Worm (Caenorhabditis elegans) whole organism, L4 larva: ENCODE data around the gene tba-4.
"Not testable (repeated sequence)": the region's sequence is repeated elsewhere in the genome, so short reads cannot be mapped to it uniquely, and the experiment has no call there.

ENCODE experiments used
- F37D6.2 ChIP-seq: sonication (generic microtip); optimal IDR thresholded peaks from 2 replicates; lab custom pipeline; 2016; ENCODE audit warnings: mild to moderate bottlenecking, missing genetic modification characterization, missing compliant biosample characterization
- F44E2.7 ChIP-seq: fragments of 200-800 bp; sonication (Bioruptor generic); IDR thresholded peaks from 2 replicates; pipeline ENCODE4 v2.1.2; 2022; ENCODE audit warnings: missing genetic modification characterization, missing compliant biosample characterization
- T26A8.4 ChIP-seq: fragments of 200-800 bp; sonication (Bioruptor generic); IDR thresholded peaks from 2 replicates; pipeline ENCODE4 v1.3.6; 2022; ENCODE audit warnings: missing genetic modification characterization, missing compliant biosample characterization
- Y105C5A.15 ChIP-seq: fragments of 200-800 bp; sonication (Bioruptor generic); IDR thresholded peaks from 2 replicates; pipeline ENCODE4 v1.3.6; 2022; ENCODE audit warnings: missing genetic modification characterization, missing compliant biosample characterization
- Y48G9A.11 ChIP-seq: fragments of 200-800 bp; sonication (Bioruptor generic); IDR thresholded peaks from 2 replicates; pipeline ENCODE4 v1.3.6; 2022; ENCODE audit warnings: missing genetic modification reagents, missing genetic modification characterization, missing compliant biosample characterization
- Y5F2A.4 ChIP-seq: fragments of 200-800 bp; sonication (Bioruptor generic); optimal IDR thresholded peaks from 2 replicates; lab custom pipeline; 2018; ENCODE audit warnings: mild to moderate bottlenecking, missing genetic modification characterization, missing compliant biosample characterization
- aha-1 ChIP-seq: fragments of 150-350 bp; peaks from one replicate; lab custom pipeline; 2014; ENCODE audit warnings: missing biosample characterization, missing genetic modification characterization
- arid-1 ChIP-seq: fragments of 200-800 bp; sonication (Bioruptor generic); conservative IDR thresholded peaks from 2 replicates; pipeline ENCODE4 v1.3.6; 2022; ENCODE audit warnings: missing genetic modification reagents, missing genetic modification characterization, missing compliant biosample characterization
- attf-4 ChIP-seq: sonication (generic microtip); optimal IDR thresholded peaks from 3 replicates; lab custom pipeline; 2017; ENCODE audit warnings: missing biosample characterization, missing genetic modification characterization
- ceh-20 ChIP-seq: fragments of 200-800 bp; sonication (Bioruptor generic); IDR thresholded peaks from 2 replicates; pipeline ENCODE4 v1.3.6; 2022; ENCODE audit warnings: missing genetic modification reagents, missing genetic modification characterization, missing compliant biosample characterization
- ctbp-1 ChIP-seq: fragments of 200-800 bp; sonication (Bioruptor generic); IDR thresholded peaks from 2 replicates; pipeline ENCODE4 v1.3.6; 2022; ENCODE audit warnings: missing genetic modification reagents, missing genetic modification characterization, missing compliant biosample characterization
- daf-19 ChIP-seq: fragments of 200-800 bp; sonication (Bioruptor generic); conservative IDR thresholded peaks from 2 replicates; pipeline ENCODE4 v1.3.6; 2022; ENCODE audit warnings: missing genetic modification characterization, missing compliant biosample characterization
- daf-8 ChIP-seq: fragments of 200-800 bp; sonication (Bioruptor generic); IDR thresholded peaks from 2 replicates; pipeline ENCODE4 v1.3.6; 2022; ENCODE audit warnings: missing genetic modification characterization, missing compliant biosample characterization
- dmd-6 ChIP-seq: fragments of 200-800 bp; sonication (Bioruptor generic); IDR thresholded peaks from 2 replicates; pipeline ENCODE4 v1.3.6; 2022; ENCODE audit warnings: missing genetic modification reagents, missing genetic modification characterization, missing compliant biosample characterization
- dpl-1 ChIP-seq: fragments of 150-350 bp; optimal IDR thresholded peaks from 2 replicates; lab custom pipeline; 2014; ENCODE audit warnings: missing biosample characterization, missing genetic modification reagents, missing genetic modification characterization
- dve-1 ChIP-seq: sonication (generic microtip); optimal IDR thresholded peaks from 2 replicates; lab custom pipeline; 2017; ENCODE audit warnings: antibody characterized with exemption, mild to moderate bottlenecking, missing genetic modification characterization, missing compliant biosample characterization; ENCODE audit not compliant: insufficient read depth
- egl-27 ChIP-seq: sonication (generic microtip); optimal IDR thresholded peaks from 3 replicates; lab custom pipeline; 2017; ENCODE audit warnings: missing biosample characterization, missing genetic modification reagents, missing genetic modification characterization
- egl-43 ChIP-seq: fragments of 200-800 bp; sonication (Bioruptor generic); IDR thresholded peaks from 2 replicates; pipeline ENCODE4 v1.3.6; 2022; ENCODE audit warnings: missing genetic modification reagents, missing genetic modification characterization, missing compliant biosample characterization
- fos-1 ChIP-seq: fragments of 150-350 bp; optimal IDR thresholded peaks from 2 replicates; lab custom pipeline; 2014; ENCODE audit warnings: missing biosample characterization, missing genetic modification characterization
- gei-8 ChIP-seq: fragments of 200-800 bp; sonication (Bioruptor generic); optimal IDR thresholded peaks from 2 replicates; lab custom pipeline; 2018; ENCODE audit warnings: mild to moderate bottlenecking, missing genetic modification characterization, missing compliant biosample characterization
- hif-1 ChIP-seq, 2 experiments: sonication (generic microtip); optimal IDR thresholded peaks; 2 replicates each; lab custom pipeline; 2016 to 2017; ENCODE audit warnings: missing compliant biosample characterization in 2 of 2, missing genetic modification characterization in 2 of 2, missing genetic modification reagents in 2 of 2, missing genotype in 2 of 2, mild to moderate bottlenecking in 1 of 2
- hlh-11 ChIP-seq: fragments of 200-800 bp; sonication (Bioruptor generic); optimal IDR thresholded peaks from 2 replicates; lab custom pipeline; 2018; ENCODE audit warnings: mild to moderate bottlenecking, missing genetic modification characterization, missing compliant biosample characterization
- hlh-30 ChIP-seq: sonication (generic microtip); optimal IDR thresholded peaks from 2 replicates; lab custom pipeline; 2017; ENCODE audit warnings: antibody characterized with exemption, mild to moderate bottlenecking, missing genetic modification characterization, missing compliant biosample characterization; ENCODE audit not compliant: insufficient read depth
- lin-15B ChIP-seq: fragments of 150-350 bp; sonication (generic microtip); optimal IDR thresholded peaks from 3 replicates; lab custom pipeline; 2014; ENCODE audit warnings: missing biosample characterization, missing genetic modification characterization
- lin-29 ChIP-seq: fragments of 200-800 bp; sonication (Bioruptor generic); IDR thresholded peaks from 2 replicates; pipeline ENCODE4 v1.3.6; 2022; ENCODE audit warnings: missing genetic modification reagents, missing genetic modification characterization, missing compliant biosample characterization
- lir-3 ChIP-seq: sonication (generic microtip); optimal IDR thresholded peaks from 2 replicates; lab custom pipeline; 2016; ENCODE audit warnings: mild to moderate bottlenecking, missing genetic modification characterization, missing compliant biosample characterization
- madf-5 ChIP-seq, 2 experiments: fragments of 200-800 bp; sonication (Bioruptor generic); IDR thresholded peaks; 2 replicates each; pipeline ENCODE4 v1.3.6; 2022; ENCODE audit warnings: missing compliant biosample characterization in 2 of 2, missing genetic modification characterization in 2 of 2
- mdl-1 ChIP-seq, 2 experiments: fragments of 150-350 bp in 1 of 2; sonication (generic microtip) in 1 of 2; optimal IDR thresholded peaks; 2 replicates each; lab custom pipeline; 2014 to 2017; ENCODE audit warnings: missing biosample characterization in 2 of 2, missing genetic modification characterization in 2 of 2
- mep-1 ChIP-seq: fragments of 150-350 bp; sonication (generic microtip); optimal IDR thresholded peaks from 3 replicates; lab custom pipeline; 2014; ENCODE audit warnings: missing biosample characterization, missing genetic modification characterization
- mes-2 ChIP-seq: sonication (generic microtip); optimal IDR thresholded peaks from 2 replicates; lab custom pipeline; 2016; ENCODE audit warnings: missing genotype, mild to moderate bottlenecking, missing genetic modification characterization, missing compliant biosample characterization; ENCODE audit not compliant: poor library complexity, severe bottlenecking
- mxl-3 ChIP-seq: fragments of 200-800 bp; sonication (Bioruptor generic); optimal IDR thresholded peaks from 2 replicates; lab custom pipeline; 2018; ENCODE audit warnings: mild to moderate bottlenecking, missing genetic modification characterization, missing compliant biosample characterization
- nhr-102 ChIP-seq: sonication (generic microtip); optimal IDR thresholded peaks from 2 replicates; lab custom pipeline; 2016; ENCODE audit warnings: mild to moderate bottlenecking, missing genetic modification characterization, moderate library complexity, missing compliant biosample characterization
- nhr-237 ChIP-seq: sonication (generic microtip); optimal IDR thresholded peaks from 2 replicates; lab custom pipeline; 2017; ENCODE audit warnings: missing biosample characterization, missing genetic modification characterization
- nhr-25 ChIP-seq: sonication (generic microtip); optimal IDR thresholded peaks from 2 replicates; lab custom pipeline; 2017; ENCODE audit warnings: missing genetic modification characterization, mild to moderate bottlenecking, missing compliant biosample characterization, antibody characterized with exemption, moderate library complexity, borderline replicate concordance; ENCODE audit not compliant: insufficient read depth
- nhr-28 ChIP-seq: fragments of 150-350 bp; optimal IDR thresholded peaks from 2 replicates; lab custom pipeline; 2014; ENCODE audit warnings: missing biosample characterization, missing genetic modification characterization
- nhr-77 ChIP-seq: fragments of 150-350 bp; optimal IDR thresholded peaks from 2 replicates; lab custom pipeline; 2014; ENCODE audit warnings: missing biosample characterization, missing genetic modification characterization
- saeg-2 ChIP-seq: fragments of 200-800 bp; sonication (Bioruptor generic); IDR thresholded peaks from 2 replicates; pipeline ENCODE4 v1.3.6; 2022; ENCODE audit warnings: missing genetic modification reagents, missing genetic modification characterization, missing compliant biosample characterization
- snpc-4 ChIP-seq: fragments of 150-350 bp; optimal IDR thresholded peaks from 2 replicates; lab custom pipeline; 2014; ENCODE audit warnings: missing biosample characterization, missing genetic modification characterization
- tag-97 ChIP-seq: fragments of 200-800 bp; sonication (Bioruptor generic); IDR thresholded peaks from 2 replicates; pipeline ENCODE4 v1.3.6; 2022; ENCODE audit warnings: missing genetic modification characterization, missing compliant biosample characterization
- tra-1 ChIP-seq: fragments of 200-800 bp; sonication (Bioruptor generic); IDR thresholded peaks from 2 replicates; pipeline ENCODE4 v1.3.6; 2022; ENCODE audit warnings: missing genetic modification reagents, missing genetic modification characterization, missing compliant biosample characterization
- unc-39 ChIP-seq: sonication (generic microtip); optimal IDR thresholded peaks from 2 replicates; lab custom pipeline; 2017; ENCODE audit warnings: missing biosample characterization, missing genetic modification characterization
- unc-62 ChIP-seq, 3 experiments: fragments of 150-350 bp in 1 of 3; sonication (generic microtip); optimal IDR thresholded peaks in 2 of 3; peaks in 1 of 3; 1 replicate in 1 of 3; 2 replicates in 2 of 3; lab custom pipeline; 2014 to 2017; ENCODE audit warnings: missing biosample characterization in 3 of 3, missing genetic modification characterization in 3 of 3, missing genetic modification reagents in 3 of 3, missing genotype in 1 of 3
- zip-2 ChIP-seq: fragments of 150-350 bp; optimal IDR thresholded peaks from 2 replicates; lab custom pipeline; 2014; ENCODE audit warnings: missing biosample characterization, missing genetic modification characterization

Gene tba-4

DNA sequence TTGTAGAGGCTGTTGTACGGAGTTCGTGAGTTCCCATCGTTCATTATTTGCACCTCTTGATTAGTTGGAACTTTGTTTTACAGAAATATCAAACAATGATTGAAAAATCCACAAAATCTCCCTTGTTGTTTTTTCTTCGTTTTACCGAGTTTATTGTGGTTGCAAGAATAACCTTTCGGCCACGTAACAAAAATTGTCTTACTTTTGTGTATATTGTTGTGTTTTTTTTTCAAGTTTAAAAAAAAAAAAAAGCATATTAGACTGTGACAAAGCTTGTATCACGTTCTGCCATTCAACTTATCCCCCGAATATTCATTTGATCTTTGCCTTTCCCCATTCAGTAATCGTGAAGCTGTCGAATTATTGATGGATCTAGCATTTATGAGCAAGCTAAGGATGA is 1.3 kb upstream of the tba-4 start, which contains the start of gene F44F4.10:
F44F4.10 (minus strand) TSS at position 101 of the 400 bp plus-strand sequence.
- TF ChIP-seq egl-27 (tag; lab: Kevin White, UChicago) (no peak), nhr-237 (tag; lab: Kevin White, UChicago) (no peak), mxl-3 (GFP tag; lab: Kevin White, UChicago) (no peak), unc-62 (GFP tag; optimal IDR thresholded peaks at IDR 0.05 in 1 of 2; lab: Kevin White, UChicago) (peak in 1 of 2 experiments; percentile 48), unc-62 (tag; optimal IDR thresholded peaks at IDR 0.05; lab: Kevin White, UChicago) (no peak)

DNA sequence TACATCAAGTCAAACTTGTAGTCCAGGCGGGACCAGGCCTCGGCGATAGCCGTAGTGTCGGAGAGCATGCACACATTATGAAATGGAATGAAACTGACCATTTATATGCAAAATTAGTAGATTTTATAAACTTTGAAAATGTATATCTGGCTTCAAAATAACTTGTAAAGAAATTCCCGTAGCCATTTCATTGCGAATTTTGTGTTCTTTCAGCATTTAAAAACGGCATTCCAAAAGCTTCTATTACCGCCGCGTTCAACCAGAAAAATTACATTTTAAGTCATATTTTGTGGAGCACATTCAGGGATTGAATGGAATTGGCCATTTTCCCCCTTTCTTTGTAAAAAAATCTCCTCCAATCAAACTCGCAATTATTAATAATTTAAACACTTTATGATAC is 4.4 kb downstream of the tba-4 start, which contains the start of gene Y19D2B.1:
Y19D2B.1 (minus strand) TSS at position 101 of the 400 bp plus-strand sequence.
- TF ChIP-seq dpl-1; Y105C5A.15 (GFP tag; lab: Robert Waterston, UW); snpc-4 (tag; lab: Kevin White, UChicago): not testable (repeated sequence)

DNA sequence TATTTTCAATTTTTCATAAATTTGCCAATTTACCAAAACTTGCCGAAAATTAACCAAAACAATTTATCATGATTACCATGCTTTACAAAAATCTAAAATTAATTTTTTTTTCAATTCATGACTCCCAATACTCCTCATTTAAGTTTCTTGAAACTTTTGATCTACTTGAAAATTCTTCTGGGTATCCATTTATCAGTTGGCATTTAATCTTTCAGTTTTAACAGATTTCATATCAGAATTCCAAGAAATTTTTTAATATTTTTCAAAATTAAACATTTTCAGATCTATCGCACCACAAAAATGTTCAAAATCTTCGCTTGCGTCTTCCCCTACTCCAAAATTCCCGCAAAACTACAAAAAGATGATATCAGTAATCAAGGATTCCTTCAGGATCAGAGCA is 5.4 kb downstream of the tba-4 start, which contains the start of gene Y19D2B.2:
Y19D2B.2 (plus strand) TSS at position 301 of the 400 bp plus-strand sequence.
- TF ChIP-seq unc-39 (tag; lab: Kevin White, UChicago): no peak
- no peak for TF ChIP-seq nhr-77 (tag; lab: Kevin White, UChicago)
- TF ChIP-seq mes-2 (tag; lab: Kevin White, UChicago): no peak
- TF ChIP-seq aha-1 (tag; lab: Kevin White, UChicago): peak; percentile 13

DNA sequence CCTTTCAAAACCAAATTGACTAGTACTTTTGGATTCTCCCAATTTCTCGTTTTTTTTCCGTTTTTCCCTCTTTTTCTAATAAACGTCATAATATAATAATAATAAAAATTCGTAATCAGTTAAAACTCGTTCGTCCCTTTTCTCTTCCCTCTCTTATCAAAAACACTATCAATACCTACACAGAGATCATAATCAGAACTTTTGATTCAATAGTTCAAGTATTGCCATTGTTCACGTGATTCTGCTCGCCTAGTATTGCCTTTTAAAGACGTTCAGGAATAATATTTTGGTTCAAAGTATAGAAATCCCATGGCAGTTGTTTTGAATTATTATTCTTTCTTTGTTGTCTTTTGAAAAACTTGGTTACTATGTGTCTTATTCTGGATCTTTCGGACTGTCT is 6.2 kb downstream of the tba-4 start:
- peak; percentile 89 for TF ChIP-seq dmd-6 (GFP tag; lab: Robert Waterston, UW)
- TF ChIP-seq lin-15B (tag; lab: Kevin White, UChicago): no peak
- TF ChIP-seq hif-1 (tag; optimal IDR thresholded peaks at IDR 0.05; lab: Kevin White, UChicago): peak in 1 of 2 experiments; percentile 56
- TF ChIP-seq daf-8 (GFP tag; lab: Robert Waterston, UW): no peak
- TF ChIP-seq arid-1: no peak
- TF ChIP-seq mep-1 (tag; lab: Kevin White, UChicago): peak; percentile 63
- TF ChIP-seq Y5F2A.4 (GFP tag; lab: Kevin White, UChicago): no peak
- TF ChIP-seq daf-19 (GFP tag; lab: Robert Waterston, UW): no peak
- peak; percentile 84 for TF ChIP-seq nhr-77 (tag; lab: Kevin White, UChicago)
- TF ChIP-seq mes-2 (tag; lab: Kevin White, UChicago): no peak
- no peak for TF ChIP-seq ctbp-1 (GFP tag; lab: Robert Waterston, UW)
- no peak for TF ChIP-seq F44E2.7 (GFP tag; lab: Robert Waterston, UW)
- TF ChIP-seq hlh-30: peak; percentile 78
- no peak for TF ChIP-seq tag-97
- peak; percentile 21; the same call in 1 of the 2 replicates for TF ChIP-seq saeg-2
- TF ChIP-seq nhr-237 (tag; lab: Kevin White, UChicago): no peak
- TF ChIP-seq nhr-25: no peak
- TF ChIP-seq nhr-102 (tag; lab: Kevin White, UChicago): peak; percentile 37
- TF ChIP-seq madf-5 (GFP tag; IDR thresholded peaks at IDR 0.05; lab: Robert Waterston, UW): no peak
- no peak for TF ChIP-seq ceh-20 (GFP tag; lab: Robert Waterston, UW)
- TF ChIP-seq lin-29 (GFP tag; lab: Robert Waterston, UW): no peak
- TF ChIP-seq zip-2 (tag; lab: Kevin White, UChicago): no peak
- TF ChIP-seq mdl-1 (tag; optimal IDR thresholded peaks at IDR 0.05; lab: Kevin White, UChicago): peak in 1 of 2 experiments; percentile 82
- TF ChIP-seq T26A8.4 (GFP tag; lab: Robert Waterston, UW): no peak
- no peak for TF ChIP-seq lir-3 (tag; lab: Kevin White, UChicago)
- TF ChIP-seq tra-1: peak; percentile 33; the same call in 1 of the 2 replicates
- no peak for TF ChIP-seq egl-27 (tag; lab: Kevin White, UChicago)
- no peak for TF ChIP-seq gei-8 (GFP tag; lab: Kevin White, UChicago)
- no peak for TF ChIP-seq fos-1 (tag; lab: Kevin White, UChicago)
- TF ChIP-seq Y48G9A.11 (GFP tag; lab: Robert Waterston, UW): no peak
- TF ChIP-seq attf-4 (tag; lab: Kevin White, UChicago): no peak
- peak; percentile 80 for TF ChIP-seq hlh-11
- TF ChIP-seq snpc-4 (tag; lab: Kevin White, UChicago): no peak
- TF ChIP-seq F37D6.2: no peak
- peak; percentile 93 for TF ChIP-seq dve-1
- TF ChIP-seq aha-1 (tag; lab: Kevin White, UChicago): peak; percentile 83
- no peak for TF ChIP-seq egl-43 (GFP tag; lab: Robert Waterston, UW)
- TF ChIP-seq nhr-28: peak; percentile 97
- no peak for TF ChIP-seq mxl-3 (GFP tag; lab: Kevin White, UChicago)
